Worm (Caenorhabditis elegans) whole organism, L2 larva: ENCODE measurements around the gene nmgp-1.

ENCODE experiments used
- R02D3.7 ChIP-seq: fragments of 150-350 bp; optimal IDR thresholded peaks from 2 replicates; lab custom pipeline; 2014; ENCODE audit warnings: missing biosample characterization, missing genetic modification characterization
- Y55F3AM.14 ChIP-seq: fragments of 200-800 bp; sonication (Bioruptor generic); optimal IDR thresholded peaks from 2 replicates; lab custom pipeline; 2018; ENCODE audit warnings: mild to moderate bottlenecking, missing genetic modification characterization, missing compliant biosample characterization
- ama-1 ChIP-seq: fragments of 150-350 bp; optimal IDR thresholded peaks from 2 replicates; lab custom pipeline; 2018; ENCODE audit warnings: inconsistent platforms
- blmp-1 ChIP-seq: sonication (generic microtip); optimal IDR thresholded peaks from 2 replicates; lab custom pipeline; 2017; ENCODE audit warnings: missing genetic modification characterization, mild to moderate bottlenecking, missing compliant biosample characterization, antibody characterized with exemption, moderate library complexity; ENCODE audit not compliant: insufficient read depth
- ceh-16 ChIP-seq: fragments of 150-350 bp; optimal IDR thresholded peaks from 2 replicates; lab custom pipeline; 2014; ENCODE audit warnings: missing biosample characterization, missing genetic modification characterization
- fos-1 ChIP-seq: fragments of 150-350 bp; optimal IDR thresholded peaks from 2 replicates; lab custom pipeline; 2014; ENCODE audit warnings: missing biosample characterization, missing genetic modification characterization
- lin-13 ChIP-seq: fragments of 150-350 bp; optimal IDR thresholded peaks from 2 replicates; lab custom pipeline; 2014; ENCODE audit warnings: missing biosample characterization, missing genetic modification reagents, missing genetic modification characterization
- nhr-12 ChIP-seq: fragments of 150-350 bp; optimal IDR thresholded peaks from 2 replicates; lab custom pipeline; 2014; ENCODE audit warnings: missing biosample characterization, missing genetic modification characterization
- nhr-129 ChIP-seq: fragments of 150-350 bp; optimal IDR thresholded peaks from 2 replicates; lab custom pipeline; 2014; ENCODE audit warnings: missing biosample characterization, missing genetic modification characterization
- unc-55 ChIP-seq: fragments of 150-350 bp; sonication (generic microtip); optimal IDR thresholded peaks from 3 replicates; lab custom pipeline; 2014; ENCODE audit warnings: missing biosample characterization, missing genetic modification reagents, missing genetic modification characterization
- unc-62 ChIP-seq: fragments of 150-350 bp; optimal IDR thresholded peaks from 2 replicates; lab custom pipeline; 2014; ENCODE audit warnings: missing biosample characterization, missing genetic modification reagents, missing genetic modification characterization
- zag-1 ChIP-seq: fragments of 150-350 bp; optimal IDR thresholded peaks from 2 replicates; lab custom pipeline; 2014; ENCODE audit warnings: missing biosample characterization, missing genetic modification characterization

DNA sequence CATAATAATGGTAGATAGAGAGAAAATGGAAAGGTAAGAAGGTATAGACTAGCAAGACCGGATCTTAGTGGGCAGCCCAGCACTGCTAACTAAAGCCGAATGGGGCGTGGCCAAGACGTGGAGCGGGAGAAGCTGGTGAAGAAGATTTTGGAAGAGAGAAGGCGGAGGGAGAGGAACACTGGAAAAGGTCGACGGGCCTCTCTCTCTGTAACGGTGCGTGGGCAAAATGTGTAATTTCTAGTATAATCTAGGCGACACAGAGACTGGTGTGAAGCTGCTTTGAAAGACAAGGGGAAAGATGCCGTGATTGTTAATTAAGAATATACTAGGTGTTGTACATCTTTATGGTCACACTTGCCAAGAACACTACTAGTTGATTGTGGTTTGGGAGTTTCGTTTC, 4.6 kb upstream of the nmgp-1 start, which contains the start of gene F13H8.5:
- TF ChIP-seq lin-13 (GFP tag; lab: Kevin White, UChicago) (no peak), zag-1 (no peak), ceh-16 (tag; lab: Kevin White, UChicago) (no peak), unc-55 (no peak), unc-62 (GFP tag; lab: Kevin White, UChicago) (no peak), Y55F3AM.14 (GFP tag; lab: Kevin White, UChicago) (no peak), ama-1 (no peak), R02D3.7 (tag; lab: Kevin White, UChicago) (no peak), nhr-12 (tag; lab: Kevin White, UChicago) (no peak), blmp-1 (tag; lab: Kevin White, UChicago) (no peak), fos-1 (no peak), nhr-129 (tag; lab: Kevin White, UChicago) (no peak)
